Fruit fly (Drosophila melanogaster) whole organism, prepupa: ENCODE results near the gene pros.

Experiments
- Blimp-1 ChIP-seq: fragments of 200-800 bp; sonication (Bioruptor generic); optimal IDR thresholded peaks from 3 replicates; lab custom pipeline; 2017; ENCODE audit warnings: missing biosample characterization, missing genetic modification characterization, mild to moderate bottlenecking, moderate library complexity, missing genetic modification reagents
- CG10631 ChIP-seq: fragments of 200-800 bp; sonication (Bioruptor generic); optimal IDR thresholded peaks from 2 replicates; lab custom pipeline; 2016; ENCODE audit warnings: missing biosample characterization, missing genetic modification characterization
- CG10669 ChIP-seq: fragments of 200-800 bp; sonication (Bioruptor generic); optimal IDR thresholded peaks from 3 replicates; lab custom pipeline; 2018; ENCODE audit warnings: missing biosample characterization, mild to moderate bottlenecking, missing genetic modification characterization, moderate library complexity
- CG11762 ChIP-seq: fragments of 200-800 bp; sonication (Bioruptor generic); optimal IDR thresholded peaks from 3 replicates; lab custom pipeline; 2016; ENCODE audit warnings: missing biosample characterization, missing genetic modification characterization; ENCODE audit not compliant: insufficient read depth
- CG15336 ChIP-seq: fragments of 200-800 bp; sonication (Bioruptor generic); IDR thresholded peaks from 2 replicates; pipeline ENCODE4 v1.3.6; 2022; ENCODE audit warnings: missing biosample characterization, missing genetic modification characterization
- CG1621 ChIP-seq: fragments of 200-800 bp; sonication (Bioruptor generic); optimal IDR thresholded peaks from 3 replicates; lab custom pipeline; 2018; ENCODE audit warnings: missing biosample characterization, mild to moderate bottlenecking, missing genetic modification characterization
- CG16779 ChIP-seq: fragments of 200-800 bp; sonication (Bioruptor generic); optimal IDR thresholded peaks from 3 replicates; lab custom pipeline; 2017; ENCODE audit warnings: missing biosample characterization, mild to moderate bottlenecking, missing genetic modification characterization
- CG3032 ChIP-seq: fragments of 200-800 bp; optimal IDR thresholded peaks from 2 replicates; lab custom pipeline; 2019; ENCODE audit warnings: missing biosample characterization, mild to moderate bottlenecking, missing genetic modification characterization, moderate library complexity
- CG31627 ChIP-seq: fragments of 200-800 bp; sonication (Bioruptor generic); optimal IDR thresholded peaks from 3 replicates; lab custom pipeline; 2016; ENCODE audit warnings: missing biosample characterization, missing genetic modification characterization
- CG32006 ChIP-seq: fragments of 200-800 bp; sonication (Bioruptor generic); optimal IDR thresholded peaks from 3 replicates; lab custom pipeline; 2017; ENCODE audit warnings: missing biosample characterization, mild to moderate bottlenecking, missing genetic modification characterization
- CG34406 ChIP-seq: fragments of 200-800 bp; sonication (Bioruptor generic); optimal IDR thresholded peaks from 3 replicates; lab custom pipeline; 2016; ENCODE audit warnings: missing biosample characterization, missing genetic modification characterization
- CG3919 ChIP-seq: fragments of 200-800 bp; sonication (Bioruptor generic); optimal IDR thresholded peaks from 3 replicates; lab custom pipeline; 2016; ENCODE audit warnings: missing biosample characterization, missing genetic modification characterization
- CG6163 ChIP-seq: fragments of 200-800 bp; sonication (Bioruptor generic); IDR thresholded peaks from 3 replicates; pipeline ENCODE4 v1.3.6; 2022; ENCODE audit warnings: missing biosample characterization, missing genetic modification characterization
- CG6276 ChIP-seq: fragments of 200-800 bp; sonication (Bioruptor generic); optimal IDR thresholded peaks from 2 replicates; lab custom pipeline; 2017; ENCODE audit warnings: missing biosample characterization, mild to moderate bottlenecking, missing genetic modification characterization
- CG6792 ChIP-seq: fragments of 200-800 bp; sonication (Bioruptor generic); optimal IDR thresholded peaks from 3 replicates; lab custom pipeline; 2016; ENCODE audit warnings: missing biosample characterization, missing genetic modification characterization
- CG6808 ChIP-seq: fragments of 200-800 bp; sonication (Bioruptor generic); optimal IDR thresholded peaks from 3 replicates; lab custom pipeline; 2017; ENCODE audit warnings: missing biosample characterization, missing genetic modification characterization, mild to moderate bottlenecking, moderate library complexity, missing genetic modification reagents
- CG6854 ChIP-seq: fragments of 200-800 bp; sonication (Bioruptor generic); optimal IDR thresholded peaks from 2 replicates; lab custom pipeline; 2017; ENCODE audit warnings: missing biosample characterization, mild to moderate bottlenecking, missing genetic modification characterization
- CG7368 ChIP-seq: fragments of 200-800 bp; sonication (Bioruptor generic); optimal IDR thresholded peaks from 3 replicates; lab custom pipeline; 2016; ENCODE audit warnings: missing biosample characterization, missing genetic modification characterization
- CG8319 ChIP-seq: fragments of 200-800 bp; sonication (Bioruptor generic); optimal IDR thresholded peaks from 3 replicates; lab custom pipeline; 2016; ENCODE audit warnings: missing biosample characterization, missing genetic modification characterization
- CG8632 ChIP-seq: fragments of 200-800 bp; sonication (Bioruptor generic); optimal IDR thresholded peaks from 3 replicates; lab custom pipeline; 2016; ENCODE audit warnings: missing biosample characterization, missing genetic modification characterization
- CG9139 ChIP-seq: fragments of 200-800 bp; sonication (Bioruptor generic); optimal IDR thresholded peaks from 3 replicates; lab custom pipeline; 2017; ENCODE audit warnings: missing biosample characterization, mild to moderate bottlenecking, missing genetic modification characterization
- Eip75B ChIP-seq: fragments of 200-800 bp; sonication (Bioruptor generic); optimal IDR thresholded peaks from 3 replicates; lab custom pipeline; 2016; ENCODE audit warnings: missing biosample characterization, missing genetic modification characterization
- Eip78C ChIP-seq: fragments of 200-800 bp; sonication (Bioruptor generic); peaks from one replicate; lab custom pipeline; 2016; ENCODE audit warnings: missing biosample characterization, missing genetic modification characterization
- Eip93F ChIP-seq: fragments of 200-800 bp; sonication (Bioruptor generic); optimal IDR thresholded peaks from 2 replicates; lab custom pipeline; 2016; ENCODE audit warnings: missing biosample characterization, mild to moderate bottlenecking, missing genetic modification characterization
- Ets21C ChIP-seq: fragments of 200-800 bp; sonication (Bioruptor generic); optimal IDR thresholded peaks from 3 replicates; lab custom pipeline; 2016; ENCODE audit warnings: missing biosample characterization, missing genetic modification characterization
- Ets96B ChIP-seq: fragments of 200-800 bp; optimal IDR thresholded peaks from 2 replicates; lab custom pipeline; 2019; ENCODE audit warnings: missing biosample characterization, mild to moderate bottlenecking, missing genetic modification characterization, moderate library complexity
- Hr4 ChIP-seq: fragments of 200-800 bp; sonication (Bioruptor generic); optimal IDR thresholded peaks from 3 replicates; lab custom pipeline; 2016; ENCODE audit warnings: missing biosample characterization, missing genetic modification characterization
- Met ChIP-seq: fragments of 200-800 bp; sonication (Bioruptor generic); optimal IDR thresholded peaks from 3 replicates; lab custom pipeline; 2016; ENCODE audit warnings: missing biosample characterization, missing genetic modification characterization
- Smox ChIP-seq: fragments of 200-800 bp; sonication (Bioruptor generic); optimal IDR thresholded peaks from 3 replicates; lab custom pipeline; 2016; ENCODE audit warnings: missing biosample characterization, missing genetic modification characterization
- Sox102F ChIP-seq: fragments of 200-800 bp; sonication (Bioruptor generic); optimal IDR thresholded peaks from 2 replicates; lab custom pipeline; 2016; ENCODE audit warnings: missing biosample characterization, mild to moderate bottlenecking, missing genetic modification characterization
- Sox15 ChIP-seq: fragments of 200-800 bp; sonication (Bioruptor generic); optimal IDR thresholded peaks from 3 replicates; lab custom pipeline; 2016; ENCODE audit warnings: missing biosample characterization, missing genetic modification characterization
- achi ChIP-seq: fragments of 200-800 bp; sonication (Bioruptor generic); optimal IDR thresholded peaks from 3 replicates; lab custom pipeline; 2016; ENCODE audit warnings: missing biosample characterization, missing genetic modification characterization
- acj6 ChIP-seq: fragments of 200-800 bp; sonication (Bioruptor generic); optimal IDR thresholded peaks from 3 replicates; lab custom pipeline; 2016; ENCODE audit warnings: missing biosample characterization, missing genetic modification characterization
- cyc ChIP-seq: fragments of 200-800 bp; sonication (Bioruptor generic); optimal IDR thresholded peaks from 3 replicates; lab custom pipeline; 2016; ENCODE audit warnings: missing biosample characterization, missing genetic modification characterization
- dac ChIP-seq: fragments of 200-800 bp; sonication (Bioruptor generic); optimal IDR thresholded peaks from 2 replicates; lab custom pipeline; 2017; ENCODE audit warnings: missing biosample characterization, mild to moderate bottlenecking, missing genetic modification characterization
- dsx ChIP-seq: fragments of 200-800 bp; optimal IDR thresholded peaks from 3 replicates; lab custom pipeline; 2019; ENCODE audit warnings: missing biosample characterization, mild to moderate bottlenecking, missing genetic modification characterization, moderate library complexity; ENCODE audit not compliant: poor library complexity, severe bottlenecking
- eg ChIP-seq: fragments of 200-800 bp; sonication (Bioruptor generic); IDR thresholded peaks from 3 replicates; pipeline ENCODE4 v1.3.6; 2022; ENCODE audit warnings: missing biosample characterization, missing genetic modification characterization
- esn ChIP-seq: fragments of 200-800 bp; sonication (Bioruptor generic); optimal IDR thresholded peaks from 2 replicates; lab custom pipeline; 2016; ENCODE audit warnings: missing biosample characterization, mild to moderate bottlenecking, missing genetic modification characterization, moderate library complexity
- fd59A ChIP-seq: fragments of 200-800 bp; sonication (Bioruptor generic); optimal IDR thresholded peaks from 2 replicates; lab custom pipeline; 2017; ENCODE audit warnings: missing biosample characterization, mild to moderate bottlenecking, missing genetic modification characterization, missing genetic modification reagents
- fkh ChIP-seq: fragments of 200-800 bp; sonication (Bioruptor generic); optimal IDR thresholded peaks from 3 replicates; lab custom pipeline; 2017; ENCODE audit warnings: missing biosample characterization, mild to moderate bottlenecking, missing genetic modification characterization, moderate library complexity
- net ChIP-seq: fragments of 200-800 bp; sonication (Bioruptor generic); optimal IDR thresholded peaks from 3 replicates; lab custom pipeline; 2016; ENCODE audit warnings: missing biosample characterization, missing genetic modification characterization
- pdm3 ChIP-seq: fragments of 200-800 bp; sonication (Bioruptor generic); optimal IDR thresholded peaks from 3 replicates; lab custom pipeline; 2016; ENCODE audit warnings: missing biosample characterization, missing genetic modification characterization
- salr ChIP-seq, 2 experiments: fragments of 200-800 bp; sonication (Bioruptor generic); optimal IDR thresholded peaks; 3 replicates each; lab custom pipeline; 2016 to 2018; ENCODE audit warnings: missing biosample characterization in 2 of 2, missing genetic modification characterization in 2 of 2, mild to moderate bottlenecking in 1 of 2
- spab ChIP-seq: fragments of 200-800 bp; sonication (Bioruptor generic); optimal IDR thresholded peaks from 2 replicates; lab custom pipeline; 2017; ENCODE audit warnings: missing biosample characterization, mild to moderate bottlenecking, missing genetic modification characterization, missing genetic modification reagents
- ss ChIP-seq, 2 experiments: fragments of 200-800 bp; sonication (Bioruptor generic); optimal IDR thresholded peaks; 2 replicates in 1 of 2; 3 replicates in 1 of 2; lab custom pipeline; 2017 to 2018; ENCODE audit warnings: mild to moderate bottlenecking in 2 of 2, missing biosample characterization in 2 of 2, missing genetic modification characterization in 2 of 2, moderate library complexity in 1 of 2
- svp ChIP-seq: fragments of 200-800 bp; sonication (Bioruptor generic); peaks from one replicate; lab custom pipeline; 2016; ENCODE audit warnings: missing biosample characterization, missing genetic modification characterization
- vri ChIP-seq: fragments of 200-800 bp; sonication (Bioruptor generic); optimal IDR thresholded peaks from 3 replicates; lab custom pipeline; 2016; ENCODE audit warnings: missing biosample characterization, mild to moderate bottlenecking, missing genetic modification characterization

The pros gene

dm6 chr3R:11454210-11454904, 126.1 kb downstream of the pros start (continued):
- peak; percentile 42 for TF ChIP-seq vri (GFP tag; lab: Kevin White, UChicago)
- no peak for TF ChIP-seq fd59A (GFP tag; lab: Kevin White, UChicago)
- TF ChIP-seq CG1621 (tag; lab: Kevin White, UChicago) = no peak
- no peak for TF ChIP-seq Eip93F (GFP tag; lab: Kevin White, UChicago)
- TF ChIP-seq CG7368 (GFP tag; lab: Kevin White, UChicago) = peak; percentile 7
- 0 out of 3 replicates have a peak, but pooled peaks have one; percentile 35 for TF ChIP-seq eg (GFP tag; lab: Robert Waterston, UW)
- TF ChIP-seq dsx (GFP tag; lab: Kevin White, UChicago) = no peak
- peak; percentile 27 for TF ChIP-seq CG10631 (GFP tag; lab: Kevin White, UChicago)
- peak; percentile 45 for TF ChIP-seq CG3919 (GFP tag; lab: Kevin White, UChicago)
- no peak for TF ChIP-seq Ets96B (tag; lab: Kevin White, UChicago)
- TF ChIP-seq CG31627 (GFP tag; lab: Kevin White, UChicago) = peak; percentile 72
- TF ChIP-seq spab = no peak
- TF ChIP-seq Sox102F (GFP tag; lab: Kevin White, UChicago) = peak; percentile 69
- peak; percentile 21 for TF ChIP-seq CG11762 (GFP tag; lab: Kevin White, UChicago)
- peak; percentile 45 for TF ChIP-seq Ets21C
- TF ChIP-seq Sox15 (GFP tag; lab: Kevin White, UChicago) = peak; percentile 56
- TF ChIP-seq CG6276 (GFP tag; lab: Kevin White, UChicago) = no peak

DNA sequence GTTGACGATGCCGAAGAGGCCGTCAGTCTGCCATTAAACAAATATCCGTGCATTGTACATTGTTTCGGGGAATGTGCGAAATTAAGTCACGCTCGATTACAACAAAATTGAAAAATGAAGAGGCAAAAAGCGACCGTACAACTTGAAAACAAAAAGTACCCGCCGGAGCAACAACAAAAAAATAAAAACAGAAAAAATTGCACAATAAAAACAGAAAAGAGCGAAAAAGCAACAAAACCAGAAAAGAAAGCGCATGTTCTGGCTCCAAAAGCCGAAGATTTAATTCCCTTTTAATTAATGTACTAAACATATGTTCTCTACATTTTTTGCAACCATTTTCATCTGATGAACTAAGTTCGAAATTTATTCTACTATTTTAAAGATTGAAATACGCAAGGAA, 128.3 kb downstream of the pros start:
- TF ChIP-seq CG1621 (tag; lab: Kevin White, UChicago) (no peak), CG16779 (peak; percentile 15), pdm3 (peak; percentile 12), Eip78C (GFP tag; lab: Kevin White, UChicago) (peak; percentile 74), CG6808 (GFP tag; lab: Kevin White, UChicago) (peak; percentile 36), Ets96B (tag; lab: Kevin White, UChicago) (peak; percentile 4), salr (GFP tag; optimal IDR thresholded peaks at IDR 0.05; lab: Kevin White, UChicago) (no peak), CG34406 (GFP tag; lab: Kevin White, UChicago) (peak; percentile 30), CG8319 (GFP tag; lab: Kevin White, UChicago) (peak; percentile 23), CG8632 (peak; percentile 33), svp (GFP tag; lab: Kevin White, UChicago) (peak; percentile 74), dsx (GFP tag; lab: Kevin White, UChicago) (peak; percentile 33), CG15336 (GFP tag; lab: Robert Waterston, UW) (no peak), Sox102F (GFP tag; lab: Kevin White, UChicago) (no peak), Smox (GFP tag; lab: Kevin White, UChicago) (peak; percentile 11), vri (GFP tag; lab: Kevin White, UChicago) (peak; percentile 63), CG6854 (GFP tag; lab: Kevin White, UChicago) (peak; percentile 46), Hr4 (GFP tag; lab: Kevin White, UChicago) (no peak), CG3919 (GFP tag; lab: Kevin White, UChicago) (peak; percentile 12), acj6 (GFP tag; lab: Kevin White, UChicago) (peak; percentile 7), achi (GFP tag; lab: Kevin White, UChicago) (no peak), CG3032 (tag; lab: Kevin White, UChicago) (peak; percentile 38), ss (GFP tag; optimal IDR thresholded peaks at IDR 0.05; lab: Kevin White, UChicago) (peak; percentile 5 to 46), CG10669 (GFP tag; lab: Kevin White, UChicago) (peak; percentile 27), Met (GFP tag; lab: Kevin White, UChicago) (peak; percentile 35), net (GFP tag; lab: Kevin White, UChicago) (peak; percentile 11), cyc (GFP tag; lab: Kevin White, UChicago) (no peak), fd59A (GFP tag; lab: Kevin White, UChicago) (no peak), dac (GFP tag; lab: Kevin White, UChicago) (no peak), Eip75B (no peak), CG6163 (GFP tag; lab: Robert Waterston, UW) (peak; percentile 75), Sox15 (GFP tag; lab: Kevin White, UChicago) (no peak), CG32006 (GFP tag; lab: Kevin White, UChicago) (peak; percentile 17), esn (peak; percentile 43), fkh (GFP tag; lab: Kevin White, UChicago) (no peak), CG6792 (GFP tag; lab: Kevin White, UChicago) (peak; percentile 21), CG9139 (GFP tag; lab: Kevin White, UChicago) (peak; percentile 29), Blimp-1 (GFP tag; lab: Kevin White, UChicago) (peak; percentile 17), spab (peak; percentile 29)
- TF ChIP-seq, all 60 proteins: peak for 27
